Worm (Caenorhabditis elegans) whole organism, mixed stage, embryonic: ENCODE data around the gene lgc-48.

Source experiments
- M03D4.4 ChIP-seq: sonication (generic microtip); optimal IDR thresholded peaks from 2 replicates; lab custom pipeline; 2017; ENCODE audit warnings: mild to moderate bottlenecking, missing genetic modification characterization, missing compliant biosample characterization
- bed-3 ChIP-seq: fragments of 200-800 bp; sonication (Bioruptor generic); optimal IDR thresholded peaks from 3 replicates; lab custom pipeline; 2018; ENCODE audit warnings: mild to moderate bottlenecking, missing genetic modification characterization, moderate library complexity, missing compliant biosample characterization
- blmp-1 ChIP-seq: fragments of 150-350 bp; optimal IDR thresholded peaks from 2 replicates; lab custom pipeline; 2014; ENCODE audit warnings: missing biosample characterization, missing genetic modification characterization
- ceh-39 ChIP-seq: fragments of 150-350 bp; optimal IDR thresholded peaks from 2 replicates; lab custom pipeline; 2014; ENCODE audit warnings: missing biosample characterization, missing genetic modification characterization
- ceh-43 ChIP-seq: fragments of 200-800 bp; sonication (Bioruptor generic); optimal IDR thresholded peaks from 2 replicates; lab custom pipeline; 2018; ENCODE audit warnings: mild to moderate bottlenecking, missing genetic modification characterization, moderate library complexity, missing compliant biosample characterization
- ceh-83 ChIP-seq: fragments of 200-800 bp; sonication (Bioruptor generic); optimal IDR thresholded peaks from 2 replicates; lab custom pipeline; 2018; ENCODE audit warnings: mild to moderate bottlenecking, missing genetic modification characterization, missing compliant biosample characterization
- ces-1 ChIP-seq: fragments of 150-350 bp; optimal IDR thresholded peaks from 2 replicates; lab custom pipeline; 2014; ENCODE audit warnings: missing biosample characterization, missing genetic modification reagents, missing genetic modification characterization
- cnd-1 ChIP-seq: fragments of 200-800 bp; sonication (Bioruptor generic); optimal IDR thresholded peaks from 2 replicates; lab custom pipeline; 2018; ENCODE audit warnings: mild to moderate bottlenecking, missing genetic modification characterization, missing compliant biosample characterization
- drap-1 ChIP-seq: fragments of 200-800 bp; sonication (Bioruptor generic); optimal IDR thresholded peaks from 3 replicates; lab custom pipeline; 2018; ENCODE audit warnings: mild to moderate bottlenecking, missing genetic modification characterization, missing compliant biosample characterization
- elt-1 ChIP-seq: sonication (generic microtip); optimal IDR thresholded peaks from 2 replicates; lab custom pipeline; 2017; ENCODE audit warnings: missing genetic modification characterization, mild to moderate bottlenecking, missing compliant biosample characterization, antibody characterized with exemption, moderate library complexity, borderline replicate concordance; ENCODE audit not compliant: insufficient read depth
- elt-3 ChIP-seq: fragments of 150-350 bp; optimal IDR thresholded peaks from 2 replicates; lab custom pipeline; 2014; ENCODE audit warnings: missing biosample characterization, missing genetic modification characterization
- flh-1 ChIP-seq: fragments of 200-800 bp; sonication (Bioruptor generic); optimal IDR thresholded peaks from 2 replicates; lab custom pipeline; 2018; ENCODE audit warnings: mild to moderate bottlenecking, missing genetic modification characterization, moderate library complexity, missing compliant biosample characterization
- ham-2 ChIP-seq: fragments of 200-800 bp; sonication (Bioruptor generic); optimal IDR thresholded peaks from 2 replicates; lab custom pipeline; 2018; ENCODE audit warnings: mild to moderate bottlenecking, missing genetic modification characterization, missing compliant biosample characterization
- hlh-1 ChIP-seq: fragments of 150-350 bp; optimal IDR thresholded peaks from 2 replicates; lab custom pipeline; 2014; ENCODE audit warnings: missing biosample characterization, missing genetic modification reagents, missing genetic modification characterization
- lin-13 ChIP-seq: fragments of 150-350 bp; optimal IDR thresholded peaks from 2 replicates; lab custom pipeline; 2014; ENCODE audit warnings: missing biosample characterization, missing genetic modification characterization
- lin-32 ChIP-seq: fragments of 200-800 bp; sonication (Bioruptor generic); optimal IDR thresholded peaks from 2 replicates; lab custom pipeline; 2018; ENCODE audit warnings: mild to moderate bottlenecking, missing genetic modification characterization, missing compliant biosample characterization
- mls-2 ChIP-seq: sonication (generic microtip); optimal IDR thresholded peaks from 2 replicates; lab custom pipeline; 2016; ENCODE audit warnings: mild to moderate bottlenecking, missing genetic modification characterization, moderate library complexity, missing compliant biosample characterization
- nhr-12 ChIP-seq: fragments of 150-350 bp; optimal IDR thresholded peaks from 2 replicates; lab custom pipeline; 2014; ENCODE audit warnings: missing biosample characterization, missing genetic modification characterization
- nhr-2 ChIP-seq: fragments of 150-350 bp; optimal IDR thresholded peaks from 2 replicates; lab custom pipeline; 2014; ENCODE audit warnings: missing biosample characterization, missing genetic modification characterization
- nhr-237 ChIP-seq: fragments of 150-350 bp; optimal IDR thresholded peaks from 2 replicates; lab custom pipeline; 2014; ENCODE audit warnings: missing biosample characterization, missing genetic modification characterization
- nhr-28 ChIP-seq: fragments of 150-350 bp; optimal IDR thresholded peaks from 2 replicates; lab custom pipeline; 2014; ENCODE audit warnings: missing biosample characterization, missing genetic modification characterization
- pha-4 ChIP-seq: fragments of 150-350 bp; optimal IDR thresholded peaks from 2 replicates; lab custom pipeline; 2018; ENCODE audit warnings: missing biosample characterization, missing genetic modification reagents, missing genetic modification characterization
- sptf-1 ChIP-seq: sonication (generic microtip); optimal IDR thresholded peaks from 2 replicates; lab custom pipeline; 2017; ENCODE audit warnings: mild to moderate bottlenecking, missing genetic modification characterization, moderate library complexity, missing compliant biosample characterization
- tbx-8 ChIP-seq: fragments of 200-800 bp; sonication (Bioruptor generic); optimal IDR thresholded peaks from 2 replicates; lab custom pipeline; 2018; ENCODE audit warnings: mild to moderate bottlenecking, missing genetic modification characterization, moderate library complexity, missing compliant biosample characterization
- unc-120 ChIP-seq: sonication (generic microtip); optimal IDR thresholded peaks from 2 replicates; lab custom pipeline; 2017; ENCODE audit warnings: missing genetic modification characterization, missing compliant biosample characterization; ENCODE audit not compliant: poor library complexity, severe bottlenecking
- unc-39 ChIP-seq: fragments of 150-350 bp; optimal IDR thresholded peaks from 2 replicates; lab custom pipeline; 2014; ENCODE audit warnings: missing biosample characterization, missing genetic modification characterization
- zip-8 ChIP-seq: fragments of 150-350 bp; optimal IDR thresholded peaks from 2 replicates; lab custom pipeline; 2014; ENCODE audit warnings: missing biosample characterization, missing genetic modification characterization

lgc-48 gene

ce11 chrV:13339633-13340290 lies at the start of gene lgc-48, which contains the start of gene str-4:
TSS of gene lgc-48 (plus strand) at chrV:13340240.
TSS of gene str-4 (minus strand) at chrV:13339733.
- TF ChIP-seq blmp-1 (tag; lab: Kevin White, UChicago) (no peak), mls-2 (tag; lab: Kevin White, UChicago) (no peak), ceh-43 (GFP tag; lab: Kevin White, UChicago) (no peak), pha-4 (no peak), nhr-237 (tag; lab: Kevin White, UChicago) (no peak), ceh-83 (GFP tag; lab: Kevin White, UChicago) (no peak), nhr-12 (no peak), nhr-2 (tag; lab: Kevin White, UChicago) (no peak), zip-8 (tag; lab: Kevin White, UChicago) (no peak), elt-3 (tag; lab: Kevin White, UChicago) (no peak), lin-32 (no peak), ham-2 (GFP tag; lab: Kevin White, UChicago) (no peak), elt-1 (tag; lab: Kevin White, UChicago) (no peak)

ce11 chrV:13294507-13294906 lies 45.5 kb upstream of the lgc-48 start:
- no peak for TF ChIP-seq nhr-12
- no peak for TF ChIP-seq unc-39 (tag; lab: Kevin White, UChicago)
- TF ChIP-seq ces-1 (GFP tag; lab: Kevin White, UChicago): peak; percentile 96
- no peak for TF ChIP-seq unc-120

- TF ChIP-seq flh-1 (no peak), hlh-1 (tag; lab: Kevin White, UChicago) (peak; percentile 47)
Measured at ce11 chrV:13295859-13296258, 44.2 kb upstream of the lgc-48 start, which contains the start of gene uig-1. TSS of gene uig-1 (minus strand) at chrV:13295978.

ce11 chrV:13297220-13297619 lies 42.8 kb upstream of the lgc-48 start, which contains the start of gene C26E1.1:
TSS of gene C26E1.1 (plus strand) at chrV:13297520.
- TF ChIP-seq ceh-39 (tag; lab: Kevin White, UChicago) (no peak), pha-4 (no peak), cnd-1 (tag; lab: Kevin White, UChicago) (no peak), bed-3 (no peak), hlh-1 (tag; lab: Kevin White, UChicago) (no peak), tbx-8 (GFP tag; lab: Kevin White, UChicago) (no peak), M03D4.4 (tag; lab: Kevin White, UChicago) (no peak), lin-13 (no peak), zip-8 (tag; lab: Kevin White, UChicago) (no peak), drap-1 (GFP tag; lab: Kevin White, UChicago) (no peak), nhr-28 (tag; lab: Kevin White, UChicago) (no peak)

ce11 chrV:13298706-13299105 lies 41.3 kb upstream of the lgc-48 start:
- TF ChIP-seq cnd-1 (tag; lab: Kevin White, UChicago) (no peak), drap-1 (GFP tag; lab: Kevin White, UChicago) (no peak), mls-2 (tag; lab: Kevin White, UChicago) (no peak), nhr-237 (tag; lab: Kevin White, UChicago) (no peak), ham-2 (GFP tag; lab: Kevin White, UChicago) (no peak), sptf-1 (tag; lab: Kevin White, UChicago) (no peak), unc-39 (tag; lab: Kevin White, UChicago) (no peak), flh-1 (no peak)

ce11 chrV:13299398-13299797 lies 40.6 kb upstream of the lgc-48 start:
- TF ChIP-seq bed-3: no peak
- TF ChIP-seq blmp-1 (tag; lab: Kevin White, UChicago): no peak
- TF ChIP-seq lin-13: no peak
- TF ChIP-seq unc-39 (tag; lab: Kevin White, UChicago): no peak
- TF ChIP-seq, all 35 proteins: peak for 0
